Worm (Caenorhabditis elegans): ENCODE data around the gene abt-1.
A peak's percentile ranks its signal among the peaks of the same experiment; 100 is the strongest.

abt-1 gene

ce11 chrIV:10221187-10221586, 6.5 kb upstream of the abt-1 start, which contains the start of gene tram-1:
Gene tram-1, minus strand, starts transcription at chrIV:10221287.
- TF ChIP-seq nhr-48 (tag; optimal IDR thresholded peaks at IDR 0.05), result no peak
- TF ChIP-seq spr-1 (tag; optimal IDR thresholded peaks at IDR 0.05), result no peak
- TF ChIP-seq nhr-6 (tag; optimal IDR thresholded peaks at IDR 0.05), result no peak
- TF ChIP-seq daf-12 (tag; optimal IDR thresholded peaks at IDR 0.05), result no peak
- TF ChIP-seq lin-15B (tag; optimal IDR thresholded peaks at IDR 0.05), result no peak
- no peak for TF ChIP-seq lin-13 (GFP tag; optimal IDR thresholded peaks at IDR 0.05)
- TF ChIP-seq ctbp-1 (GFP tag; IDR thresholded peaks at IDR 0.05), result no peak
- no peak for TF ChIP-seq F26F4.8 (GFP tag; conservative IDR thresholded peaks at IDR 0.05)
- TF ChIP-seq lim-7 (GFP tag; IDR thresholded peaks at IDR 0.05), result no peak
- no peak for TF ChIP-seq dmd-8 (GFP tag; IDR thresholded peaks at IDR 0.05)
- no peak for TF ChIP-seq snpc-4 (tag; optimal IDR thresholded peaks at IDR 0.05)
- TF ChIP-seq fkh-10 (GFP tag; optimal IDR thresholded peaks at IDR 0.05), result no peak
- no peak for TF ChIP-seq ztf-7 (tag; optimal IDR thresholded peaks at IDR 0.05)

- TF ChIP-seq ceh-20 (GFP tag; IDR thresholded peaks at IDR 0.05) (no peak), nhr-237 (tag; optimal IDR thresholded peaks at IDR 0.05) (no peak), madf-9 (GFP tag; conservative IDR thresholded peaks at IDR 0.05) (no peak), aha-1 (tag) (no peak), daf-8 (GFP tag; IDR thresholded peaks at IDR 0.05) (no peak), mxl-3 (GFP tag; optimal IDR thresholded peaks at IDR 0.05) (no peak), lir-3 (tag; optimal IDR thresholded peaks at IDR 0.05) (no peak), rbr-2 (tag; optimal IDR thresholded peaks at IDR 0.05) (no peak), nhr-41 (GFP tag; IDR thresholded peaks at IDR 0.05) (no peak), nhr-48 (tag; optimal IDR thresholded peaks at IDR 0.05) (no peak), T26A8.4 (GFP tag; IDR thresholded peaks at IDR 0.05) (no peak)
These were observed 4.5 kb upstream of the abt-1 start, which contains the start of gene qns-1 for ce11 chrIV:10219208-10219607. Gene qns-1, minus strand, starts transcription at chrIV:10219308.

- TF ChIP-seq lin-38 (GFP tag; IDR thresholded peaks at IDR 0.05) (peak; percentile 19; the same call in 1 of the 2 replicates), zfp-3 (GFP tag; conservative IDR thresholded peaks at IDR 0.05) (0 out of 2 replicates have a peak, but pooled peaks have one; percentile 47), Y105C5A.15 (GFP tag; IDR thresholded peaks at IDR 0.05) (no peak), spr-3 (GFP tag; optimal IDR thresholded peaks at IDR 0.05) (peak; percentile 35), dmd-8 (GFP tag; IDR thresholded peaks at IDR 0.05) (no peak), ZK337.2 (GFP tag; IDR thresholded peaks at IDR 0.05) (no peak), set-16 (GFP tag; IDR thresholded peaks at IDR 0.05) (peak; percentile 98), nhr-76 (tag; optimal IDR thresholded peaks at IDR 0.05) (no peak), Y48G9A.11 (GFP tag; IDR thresholded peaks at IDR 0.05) (0 out of 2 replicates have a peak, but pooled peaks have one; percentile 36), mdl-1 (tag; optimal IDR thresholded peaks at IDR 0.05) (no peak), madf-5 (GFP tag; IDR thresholded peaks at IDR 0.05) (peak in 1 of 2 experiments; percentile 80; a peak in 1 of 4 replicates), aha-1 (tag) (no peak)
These were observed 2.1 kb upstream of the abt-1 start for ce11 chrIV:10216704-10217296.

ce11 chrIV:10216078-10216477, 1.4 kb upstream of the abt-1 start, which contains the start of gene col-124:
Gene col-124, plus strand, starts transcription at chrIV:10216451.
- no peak for TF ChIP-seq F10B5.3 (tag; optimal IDR thresholded peaks at IDR 0.05)
- peak; percentile 56 for TF ChIP-seq dmd-6 (GFP tag; IDR thresholded peaks at IDR 0.05)
- TF ChIP-seq nhr-48 (tag; optimal IDR thresholded peaks at IDR 0.05), result peak; percentile 71
- TF ChIP-seq nhr-102 (tag; optimal IDR thresholded peaks at IDR 0.05), result no peak
- TF ChIP-seq cey-2 (tag; optimal IDR thresholded peaks at IDR 0.05; ENCODE audit: borderline replicate concordance, insufficient read depth), result peak; percentile 16
- TF ChIP-seq nhr-25 (tag; optimal IDR thresholded peaks at IDR 0.05; ENCODE audit: borderline replicate concordance, insufficient read depth), result no peak
- 0 out of 2 replicates have a peak, but pooled peaks have one; percentile 9 for TF ChIP-seq mxl-2 (GFP tag; conservative IDR thresholded peaks at IDR 0.05)
- TF ChIP-seq unc-130 (GFP tag; optimal IDR thresholded peaks at IDR 0.05), result no peak
